Worm (Caenorhabditis elegans) whole organism, midembryonic: ENCODE results near the gene B0252.5.

ENCODE experiments used
- T22C8.4 ChIP-seq: fragments of 200-800 bp; sonication (Bioruptor generic); IDR thresholded peaks from 2 replicates; pipeline ENCODE4 v1.3.6; 2022; ENCODE audit warnings: missing genetic modification characterization, missing compliant biosample characterization
- flt-1 ChIP-seq: fragments of 200-800 bp; sonication (Bioruptor generic); IDR thresholded peaks from 2 replicates; pipeline ENCODE4 v1.3.6; 2022; ENCODE audit warnings: missing genetic modification characterization, missing compliant biosample characterization
- klf-2 ChIP-seq: fragments of 200-800 bp; sonication (Bioruptor generic); conservative IDR thresholded peaks from 2 replicates; pipeline ENCODE4 v1.3.6; 2022; ENCODE audit warnings: missing genetic modification reagents, missing genetic modification characterization, missing compliant biosample characterization
- ref-1 ChIP-seq: fragments of 200-800 bp; sonication (Bioruptor generic); conservative IDR thresholded peaks from 2 replicates; pipeline ENCODE4 v1.3.6; 2022; ENCODE audit warnings: missing genetic modification reagents, missing genetic modification characterization, missing compliant biosample characterization
- tab-1 ChIP-seq: fragments of 200-800 bp; sonication (Bioruptor generic); IDR thresholded peaks from 2 replicates; pipeline ENCODE4 v1.3.6; 2022; ENCODE audit warnings: missing genetic modification characterization, missing compliant biosample characterization
- ztf-29 ChIP-seq: fragments of 200-800 bp; sonication (Bioruptor generic); IDR thresholded peaks from 2 replicates; pipeline ENCODE4 v1.3.6; 2022; ENCODE audit warnings: missing genetic modification reagents, missing genetic modification characterization, missing compliant biosample characterization

DNA sequence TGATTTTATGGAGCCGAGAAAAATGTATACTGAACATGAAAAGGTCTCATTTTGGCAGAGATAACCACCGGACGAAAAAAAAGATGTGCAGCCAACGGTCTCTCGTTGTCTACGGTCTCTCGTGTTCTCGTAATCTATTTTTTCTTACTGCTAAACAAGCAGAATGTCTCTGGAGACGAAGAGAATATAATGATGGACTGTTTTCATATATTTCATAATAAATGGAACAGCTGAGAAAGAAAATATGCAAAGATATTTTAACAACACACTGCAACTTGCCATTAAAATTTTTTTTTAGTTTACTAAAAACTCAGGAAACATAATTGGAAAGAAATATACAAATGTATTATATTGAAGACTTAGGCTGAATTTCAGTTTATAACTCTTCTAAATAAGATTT lies 11.4 kb upstream of the B0252.5 start:
- TF ChIP-seq klf-2 (GFP tag; lab: Robert Waterston, UW) (no peak), ref-1 (GFP tag; lab: Robert Waterston, UW) (no peak), flt-1 (GFP tag; lab: Robert Waterston, UW) (no peak), tab-1 (GFP tag; lab: Robert Waterston, UW) (no peak), ztf-29 (GFP tag; lab: Robert Waterston, UW) (no peak), T22C8.4 (GFP tag; lab: Robert Waterston, UW) (no peak)
